Worm (Caenorhabditis elegans) whole organism, midembryonic: ENCODE measurements around the gene cytb-5.1.

Experiments used
- flt-1 ChIP-seq: fragments of 200-800 bp; sonication (Bioruptor generic); IDR thresholded peaks from 2 replicates; pipeline ENCODE4 v1.3.6; 2022; ENCODE audit warnings: missing genetic modification characterization, missing compliant biosample characterization
- klf-2 ChIP-seq: fragments of 200-800 bp; sonication (Bioruptor generic); conservative IDR thresholded peaks from 2 replicates; pipeline ENCODE4 v1.3.6; 2022; ENCODE audit warnings: missing genetic modification reagents, missing genetic modification characterization, missing compliant biosample characterization
- ref-1 ChIP-seq: fragments of 200-800 bp; sonication (Bioruptor generic); conservative IDR thresholded peaks from 2 replicates; pipeline ENCODE4 v1.3.6; 2022; ENCODE audit warnings: missing genetic modification reagents, missing genetic modification characterization, missing compliant biosample characterization
- tab-1 ChIP-seq: fragments of 200-800 bp; sonication (Bioruptor generic); IDR thresholded peaks from 2 replicates; pipeline ENCODE4 v1.3.6; 2022; ENCODE audit warnings: missing genetic modification characterization, missing compliant biosample characterization
- ztf-23 ChIP-seq: fragments of 200-800 bp; sonication (Bioruptor generic); IDR thresholded peaks from 2 replicates; pipeline ENCODE4 v1.3.6; 2022; ENCODE audit warnings: missing genetic modification reagents, missing genetic modification characterization, missing compliant biosample characterization
- ztf-29 ChIP-seq: fragments of 200-800 bp; sonication (Bioruptor generic); IDR thresholded peaks from 2 replicates; pipeline ENCODE4 v1.3.6; 2022; ENCODE audit warnings: missing genetic modification reagents, missing genetic modification characterization, missing compliant biosample characterization

DNA sequence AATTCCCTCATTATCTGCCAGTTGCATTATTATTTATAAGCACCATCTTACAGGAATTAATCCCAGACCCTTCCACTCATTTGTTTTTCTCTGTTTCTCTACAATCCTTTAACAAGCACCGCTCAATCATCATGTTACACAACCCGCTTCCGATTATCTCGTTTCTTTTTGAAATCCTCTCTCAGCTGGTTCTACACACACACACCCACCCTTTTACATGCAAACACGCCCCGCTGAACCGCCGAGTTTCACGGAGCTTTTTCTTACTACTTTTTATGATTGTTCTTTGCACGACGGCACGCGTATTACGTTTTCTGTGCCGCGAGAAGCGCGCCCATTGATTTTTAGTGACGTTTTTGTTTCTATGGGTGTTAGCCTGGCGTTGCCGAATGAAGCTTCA lies 28.0 kb upstream of the cytb-5.1 start:
- no peak for TF ChIP-seq ref-1 (GFP tag; lab: Robert Waterston, UW)
- no peak for TF ChIP-seq ztf-29 (GFP tag; lab: Robert Waterston, UW)
- no peak for TF ChIP-seq ztf-23 (GFP tag; lab: Robert Waterston, UW)
- TF ChIP-seq klf-2 (GFP tag; lab: Robert Waterston, UW) = no peak
- no peak for TF ChIP-seq flt-1 (GFP tag; lab: Robert Waterston, UW)
- TF ChIP-seq tab-1 (GFP tag; lab: Robert Waterston, UW) = no peak
